Fruit fly (Drosophila melanogaster) whole organism, prepupa: ENCODE data around the gene CG13247.

Experiments used
- CG11294 ChIP-seq: fragments of 200-800 bp; sonication (Bioruptor generic); IDR thresholded peaks from 2 replicates; pipeline ENCODE4 v1.3.6; 2022; ENCODE audit warnings: missing biosample characterization, missing genetic modification characterization
- CG15336 ChIP-seq: fragments of 200-800 bp; sonication (Bioruptor generic); IDR thresholded peaks from 2 replicates; pipeline ENCODE4 v1.3.6; 2022; ENCODE audit warnings: missing biosample characterization, missing genetic modification characterization
- CG3032 ChIP-seq: fragments of 200-800 bp; optimal IDR thresholded peaks from 2 replicates; lab custom pipeline; 2019; ENCODE audit warnings: missing biosample characterization, mild to moderate bottlenecking, missing genetic modification characterization, moderate library complexity
- CG6276 ChIP-seq: fragments of 200-800 bp; sonication (Bioruptor generic); optimal IDR thresholded peaks from 2 replicates; lab custom pipeline; 2017; ENCODE audit warnings: missing biosample characterization, mild to moderate bottlenecking, missing genetic modification characterization
- CG6792 ChIP-seq: fragments of 200-800 bp; sonication (Bioruptor generic); optimal IDR thresholded peaks from 3 replicates; lab custom pipeline; 2016; ENCODE audit warnings: missing biosample characterization, missing genetic modification characterization
- CG8632 ChIP-seq: fragments of 200-800 bp; sonication (Bioruptor generic); optimal IDR thresholded peaks from 3 replicates; lab custom pipeline; 2016; ENCODE audit warnings: missing biosample characterization, missing genetic modification characterization
- Hr4 ChIP-seq: fragments of 200-800 bp; sonication (Bioruptor generic); optimal IDR thresholded peaks from 3 replicates; lab custom pipeline; 2016; ENCODE audit warnings: missing biosample characterization, missing genetic modification characterization
- Sox14 ChIP-seq: fragments of 200-800 bp; sonication (Bioruptor generic); optimal IDR thresholded peaks from 3 replicates; lab custom pipeline; 2016; ENCODE audit warnings: missing biosample characterization, missing genetic modification characterization
- pdm3 ChIP-seq: fragments of 200-800 bp; sonication (Bioruptor generic); optimal IDR thresholded peaks from 3 replicates; lab custom pipeline; 2016; ENCODE audit warnings: missing biosample characterization, missing genetic modification characterization
- topi ChIP-seq: fragments of 200-800 bp; sonication (Bioruptor generic); optimal IDR thresholded peaks from 3 replicates; lab custom pipeline; 2016; ENCODE audit warnings: missing biosample characterization, missing genetic modification characterization

DNA sequence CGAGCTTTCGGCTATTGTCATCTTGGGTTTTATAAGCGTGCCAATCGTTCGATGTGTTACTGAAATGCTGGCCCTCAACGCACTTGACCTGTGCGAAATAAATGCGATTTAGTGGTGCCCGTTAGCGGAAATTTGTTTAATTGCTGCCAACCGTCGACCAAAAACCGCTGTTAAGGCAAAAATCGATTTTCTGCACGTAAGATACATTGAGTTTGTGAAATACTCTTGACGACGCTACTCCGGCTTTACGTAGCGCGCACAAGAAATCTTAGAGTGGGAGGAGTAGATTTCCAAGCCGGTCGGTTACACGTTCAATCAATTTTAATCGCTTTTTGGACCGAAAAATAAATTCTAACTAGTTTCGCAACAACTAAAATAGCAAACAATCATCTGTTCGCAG lies 5.4 kb downstream of the CG13247 start:
- no peak for TF ChIP-seq CG11294 (GFP tag; lab: Robert Waterston, UW)
- no peak for TF ChIP-seq CG15336
- TF ChIP-seq CG8632 (GFP tag; lab: Kevin White, UChicago), result no peak
- TF ChIP-seq CG6792 (GFP tag; lab: Kevin White, UChicago), result no peak
- TF ChIP-seq pdm3, result no peak
- no peak for TF ChIP-seq CG3032
- no peak for TF ChIP-seq topi (GFP tag; lab: Kevin White, UChicago)
- TF ChIP-seq Hr4, result no peak
- TF ChIP-seq Sox14 (GFP tag; lab: Kevin White, UChicago), result no peak
- TF ChIP-seq CG6276, result no peak
